Fruit fly (Drosophila melanogaster) whole organism, embryonic: ENCODE data around the gene CG42494.

Source experiments
- Bteb2 ChIP-seq: fragments of 200-800 bp; sonication (Bioruptor generic); optimal IDR thresholded peaks from 2 replicates; lab custom pipeline; 2016; ENCODE audit warnings: missing biosample characterization, missing genetic modification characterization
- CG10462 ChIP-seq: fragments of 200-800 bp; sonication (Bioruptor generic); optimal IDR thresholded peaks from 2 replicates; lab custom pipeline; 2016; ENCODE audit warnings: missing biosample characterization, missing genetic modification characterization
- CG11398 ChIP-seq: fragments of 200-800 bp; sonication (Bioruptor generic); optimal IDR thresholded peaks from 2 replicates; lab custom pipeline; 2016; ENCODE audit warnings: missing biosample characterization, missing genetic modification characterization
- CG12104 ChIP-seq: fragments of 200-800 bp; sonication (Bioruptor generic); optimal IDR thresholded peaks from 3 replicates; lab custom pipeline; 2016; ENCODE audit warnings: missing biosample characterization, missing genetic modification characterization
- CG12744 ChIP-seq: fragments of 200-800 bp; sonication (Bioruptor generic); optimal IDR thresholded peaks from 2 replicates; lab custom pipeline; 2016; ENCODE audit warnings: missing biosample characterization, missing genetic modification characterization
- CG13424 ChIP-seq: fragments of 200-800 bp; sonication (Bioruptor generic); optimal IDR thresholded peaks from 2 replicates; lab custom pipeline; 2019; ENCODE audit warnings: missing biosample characterization, mild to moderate bottlenecking, missing genetic modification characterization, moderate library complexity
- CG13775 ChIP-seq: fragments of 200-800 bp; sonication (Bioruptor generic); optimal IDR thresholded peaks from 3 replicates; lab custom pipeline; 2017; ENCODE audit warnings: missing biosample characterization, mild to moderate bottlenecking, missing genetic modification characterization
- CG13894 ChIP-seq: fragments of 200-800 bp; sonication (Bioruptor generic); optimal IDR thresholded peaks from 3 replicates; lab custom pipeline; 2018; ENCODE audit warnings: missing biosample characterization, mild to moderate bottlenecking, missing genetic modification characterization, moderate library complexity
- CG15479 ChIP-seq: fragments of 200-800 bp; sonication (Bioruptor generic); optimal IDR thresholded peaks from 3 replicates; lab custom pipeline; 2019; ENCODE audit warnings: missing biosample characterization, mild to moderate bottlenecking, missing genetic modification characterization, moderate library complexity
- CG17802 ChIP-seq: fragments of 200-800 bp; sonication (Bioruptor generic); optimal IDR thresholded peaks from 2 replicates; lab custom pipeline; 2018; ENCODE audit warnings: missing biosample characterization, mild to moderate bottlenecking, missing genetic modification characterization, moderate library complexity
- CG18262 ChIP-seq: fragments of 200-800 bp; optimal IDR thresholded peaks from 3 replicates; lab custom pipeline; 2019; ENCODE audit warnings: missing biosample characterization, mild to moderate bottlenecking, missing genetic modification characterization, moderate library complexity
- CG2678 ChIP-seq: fragments of 200-800 bp; sonication (Bioruptor generic); optimal IDR thresholded peaks from 3 replicates; lab custom pipeline; 2019; ENCODE audit warnings: missing biosample characterization, mild to moderate bottlenecking, missing genetic modification characterization, moderate library complexity
- CG31224 ChIP-seq: fragments of 200-800 bp; sonication (Bioruptor generic); IDR thresholded peaks from 2 replicates; pipeline ENCODE4 v1.3.6; 2022; ENCODE audit warnings: missing biosample characterization, missing genetic modification characterization
- CG32772 ChIP-seq: fragments of 200-800 bp; sonication (Bioruptor generic); IDR thresholded peaks from 2 replicates; pipeline ENCODE4 v1.3.6; 2022; ENCODE audit warnings: missing biosample characterization, missing genetic modification characterization
- CG4404 ChIP-seq: fragments of 200-800 bp; sonication (Bioruptor generic); IDR thresholded peaks from 2 replicates; pipeline ENCODE4 v1.3.6; 2022; ENCODE audit warnings: missing biosample characterization, missing genetic modification characterization
- CG6654 ChIP-seq: fragments of 200-800 bp; sonication (Bioruptor generic); optimal IDR thresholded peaks from 2 replicates; lab custom pipeline; 2017; ENCODE audit warnings: missing biosample characterization, mild to moderate bottlenecking, missing genetic modification characterization
- CG6854 ChIP-seq: fragments of 200-800 bp; sonication (Bioruptor generic); optimal IDR thresholded peaks from 3 replicates; lab custom pipeline; 2017; ENCODE audit warnings: missing biosample characterization, mild to moderate bottlenecking, missing genetic modification characterization
- CG7556 ChIP-seq: fragments of 200-800 bp; sonication (Bioruptor generic); optimal IDR thresholded peaks from 2 replicates; lab custom pipeline; 2017; ENCODE audit warnings: missing biosample characterization, mild to moderate bottlenecking, missing genetic modification characterization
- CG7745 ChIP-seq: fragments of 200-800 bp; sonication (Bioruptor generic); optimal IDR thresholded peaks from 2 replicates; lab custom pipeline; 2018; ENCODE audit warnings: missing biosample characterization, mild to moderate bottlenecking, missing genetic modification characterization, moderate library complexity
- CG7928 ChIP-seq: fragments of 200-800 bp; sonication (Bioruptor generic); optimal IDR thresholded peaks from 2 replicates; lab custom pipeline; 2017; ENCODE audit warnings: missing biosample characterization, mild to moderate bottlenecking, missing genetic modification characterization
- Dref ChIP-seq: fragments of 200-800 bp; sonication (Bioruptor generic); IDR thresholded peaks from 2 replicates; pipeline ENCODE4 v1.3.6; 2022; ENCODE audit warnings: missing biosample characterization, missing genetic modification characterization
- H2.0 ChIP-seq: fragments of 200-800 bp; sonication (Bioruptor generic); IDR thresholded peaks from 2 replicates; pipeline ENCODE4 v1.3.6; 2022; ENCODE audit warnings: missing biosample characterization, missing genetic modification characterization
- Jarid2 ChIP-seq: fragments of 200-800 bp; sonication (Bioruptor generic); optimal IDR thresholded peaks from 3 replicates; lab custom pipeline; 2017; ENCODE audit warnings: mild to moderate bottlenecking, missing biosample characterization, missing genetic modification reagents, missing genetic modification characterization
- Lpt ChIP-seq: fragments of >200 bp; optimal IDR thresholded peaks from 2 replicates; lab custom pipeline; 2018; ENCODE audit warnings: missing biosample characterization, missing genetic modification characterization
- Mes4 ChIP-seq: fragments of 200-800 bp; sonication (Bioruptor generic); optimal IDR thresholded peaks from 2 replicates; lab custom pipeline; 2016; ENCODE audit warnings: missing biosample characterization, missing genetic modification characterization
- NC2β ChIP-seq: fragments of 200-800 bp; sonication (Bioruptor generic); optimal IDR thresholded peaks from 2 replicates; lab custom pipeline; 2016; ENCODE audit warnings: missing biosample characterization, missing genetic modification characterization
- Nf-YA ChIP-seq: fragments of 200-800 bp; sonication (Bioruptor generic); IDR thresholded peaks from 2 replicates; pipeline ENCODE4 v1.3.6; 2022; ENCODE audit warnings: missing biosample characterization, missing genetic modification characterization
- Ravus ChIP-seq: fragments of 200-800 bp; sonication (Bioruptor generic); IDR thresholded peaks from 2 replicates; pipeline ENCODE4 v1.3.6; 2022; ENCODE audit warnings: missing biosample characterization, missing genetic modification characterization
- Sry-δ ChIP-seq: fragments of 200-800 bp; sonication (Bioruptor generic); optimal IDR thresholded peaks from 2 replicates; lab custom pipeline; 2016; ENCODE audit warnings: missing biosample characterization, missing genetic modification characterization
- Trl ChIP-seq, 3 experiments: fragments of >200 bp in 2 of 3; fragments of 200-800 bp in 1 of 3; sonication (Bioruptor generic) in 1 of 3; optimal IDR thresholded peaks; 2 replicates in 1 of 3; 3 replicates in 2 of 3; lab custom pipeline; 2016 to 2017; ENCODE audit warnings: missing biosample characterization in 1 of 3, missing genetic modification characterization in 1 of 3
- al ChIP-seq: fragments of 200-800 bp; sonication (Bioruptor generic); IDR thresholded peaks from 2 replicates; pipeline ENCODE4 v1.3.6; 2022; ENCODE audit warnings: missing biosample characterization, missing genetic modification characterization
- ash1 ChIP-seq: fragments of 200-800 bp; sonication (Bioruptor generic); optimal IDR thresholded peaks from 2 replicates; lab custom pipeline; 2018; ENCODE audit warnings: missing biosample characterization, mild to moderate bottlenecking, missing genetic modification characterization
- bcd ChIP-seq: fragments of 200-800 bp; sonication (Bioruptor generic); optimal IDR thresholded peaks from 2 replicates; lab custom pipeline; 2017; ENCODE audit warnings: missing biosample characterization, mild to moderate bottlenecking, missing genetic modification characterization
- chinmo ChIP-seq: fragments of 200-800 bp; sonication (Bioruptor generic); IDR thresholded peaks from 4 replicates; pipeline ENCODE4 v1.3.6; 2022; ENCODE audit warnings: missing biosample characterization, missing genetic modification characterization; ENCODE audit not compliant: partially characterized antibody
- dati ChIP-seq: fragments of 200-800 bp; sonication (Bioruptor generic); IDR thresholded peaks from 2 replicates; pipeline ENCODE4 v1.3.6; 2022; ENCODE audit warnings: missing biosample characterization, missing genetic modification characterization
- exex ChIP-seq: fragments of 200-800 bp; sonication (Bioruptor generic); optimal IDR thresholded peaks from 4 replicates; lab custom pipeline; 2018; ENCODE audit warnings: missing biosample characterization, mild to moderate bottlenecking, missing genetic modification characterization, moderate library complexity
- ftz-f1 ChIP-seq: fragments of 200-800 bp; sonication (Bioruptor generic); optimal IDR thresholded peaks from 2 replicates; lab custom pipeline; 2016; ENCODE audit warnings: missing biosample characterization, missing genetic modification characterization
- gcm ChIP-seq: fragments of 200-800 bp; sonication (Bioruptor generic); optimal IDR thresholded peaks from 2 replicates; lab custom pipeline; 2019; ENCODE audit warnings: missing biosample characterization, mild to moderate bottlenecking, missing genetic modification characterization, moderate library complexity
- gcm2 ChIP-seq: fragments of 200-800 bp; sonication (Bioruptor generic); optimal IDR thresholded peaks from 2 replicates; lab custom pipeline; 2016; ENCODE audit warnings: missing biosample characterization, missing genetic modification characterization
- jumu ChIP-seq: fragments of 200-800 bp; sonication (Bioruptor generic); optimal IDR thresholded peaks from 3 replicates; lab custom pipeline; 2016; ENCODE audit warnings: missing biosample characterization, missing genetic modification characterization
- kni ChIP-seq: fragments of 200-800 bp; sonication (Bioruptor generic); optimal IDR thresholded peaks from 3 replicates; lab custom pipeline; 2017; ENCODE audit warnings: mild to moderate bottlenecking, missing biosample characterization, missing genetic modification reagents, missing genetic modification characterization
- lilli ChIP-seq: fragments of 200-800 bp; sonication (Bioruptor generic); optimal IDR thresholded peaks from 3 replicates; lab custom pipeline; 2016; ENCODE audit warnings: missing biosample characterization, missing genetic modification characterization
- lov ChIP-seq, 2 experiments: fragments of 200-800 bp in 1 of 2; fragments of >200 bp in 1 of 2; sonication (Bioruptor generic) in 1 of 2; IDR thresholded peaks in 1 of 2; optimal IDR thresholded peaks in 1 of 2; 2 replicates in 1 of 2; 3 replicates in 1 of 2; pipeline versions ENCODE4 v1.3.6 to Lab custom; 2017 to 2022; ENCODE audit warnings: missing biosample characterization in 1 of 2, missing genetic modification characterization in 1 of 2
- nmo ChIP-seq: fragments of 200-800 bp; sonication (Bioruptor generic); optimal IDR thresholded peaks from 2 replicates; lab custom pipeline; 2018; ENCODE audit warnings: missing biosample characterization, mild to moderate bottlenecking, missing genetic modification characterization, moderate library complexity
- schlank ChIP-seq: fragments of 200-800 bp; sonication (Bioruptor generic); optimal IDR thresholded peaks from 2 replicates; lab custom pipeline; 2018; ENCODE audit warnings: missing biosample characterization, mild to moderate bottlenecking, missing genetic modification characterization
- so ChIP-seq: fragments of 200-800 bp; sonication (Bioruptor generic); IDR thresholded peaks from 3 replicates; pipeline ENCODE4 v1.3.6; 2022; ENCODE audit warnings: missing biosample characterization, missing genetic modification characterization
- sob ChIP-seq: fragments of 200-800 bp; sonication (Bioruptor generic); IDR thresholded peaks from 2 replicates; pipeline ENCODE4 v1.3.6; 2022; ENCODE audit warnings: missing biosample characterization, missing genetic modification characterization

The CG42494 gene

DNA sequence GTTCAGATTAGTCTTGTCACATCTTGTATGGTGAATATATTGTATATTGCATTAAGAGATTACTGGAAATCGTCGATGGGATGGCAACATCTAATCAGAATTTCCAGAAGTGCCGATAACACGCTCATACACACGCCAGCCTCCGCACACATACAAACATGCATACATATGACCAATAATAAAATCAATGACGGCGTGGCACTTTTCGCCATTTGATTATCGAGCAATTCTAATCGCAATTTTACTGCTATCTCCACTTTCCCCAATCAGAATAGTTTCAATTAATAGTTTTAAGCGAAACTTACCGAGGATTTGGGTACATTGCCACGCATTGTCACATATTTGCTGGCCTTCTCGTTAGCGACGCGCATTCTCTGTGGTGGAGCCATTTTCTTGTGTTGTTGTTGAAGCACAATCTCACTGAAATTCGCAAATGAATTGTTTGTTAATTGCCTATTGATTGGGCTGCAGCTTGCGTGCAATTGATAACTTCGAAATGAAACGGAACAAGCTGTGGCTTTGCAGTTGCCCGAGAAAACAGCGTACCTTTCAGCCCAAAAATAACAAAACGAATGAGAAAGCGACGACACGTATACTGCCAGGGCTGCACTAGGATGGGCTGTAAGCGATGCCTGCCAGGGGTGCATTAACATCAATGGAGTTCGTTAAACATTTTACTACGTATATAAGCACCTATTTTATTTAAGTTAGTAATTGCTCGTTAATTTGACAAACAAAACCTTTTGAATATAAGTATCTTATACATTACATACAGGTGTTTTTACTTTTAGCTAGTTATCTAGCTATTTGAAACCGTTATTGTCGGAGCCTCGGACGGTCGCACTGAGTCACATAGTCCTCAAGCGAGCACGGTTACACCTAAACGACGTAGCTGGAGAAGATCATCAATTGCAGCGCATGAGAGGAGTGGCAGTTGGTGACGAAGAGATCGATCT lies 14.5 kb downstream of the CG42494 start, which contains the start of the genes CG32276 and gry (continued):
- TF ChIP-seq CG7928 (GFP tag; lab: Kevin White, UChicago) = peak; percentile 99
- no peak for TF ChIP-seq ash1 (GFP tag; lab: Kevin White, UChicago)
- TF ChIP-seq lilli (GFP tag; lab: Kevin White, UChicago) = peak; percentile 88
- no peak for TF ChIP-seq CG12744 (GFP tag; lab: Kevin White, UChicago)
- TF ChIP-seq CG32772 (GFP tag; lab: Robert Waterston, UW) = peak; percentile 73
- peak; percentile 84 for TF ChIP-seq CG13424 (tag; lab: Kevin White, UChicago)
- peak; percentile 84 for TF ChIP-seq NC2β (GFP tag; lab: Kevin White, UChicago)
- TF ChIP-seq bcd (GFP tag; lab: Kevin White, UChicago) = peak; percentile 73
- no peak for TF ChIP-seq CG2678 (tag; lab: Kevin White, UChicago)
- no peak for TF ChIP-seq CG13894
- TF ChIP-seq CG17802 = no peak
- no peak for TF ChIP-seq CG7745 (tag; lab: Kevin White, UChicago)
- peak; percentile 80 for TF ChIP-seq Mes4 (GFP tag; lab: Kevin White, UChicago)
- TF ChIP-seq chinmo (GFP tag; lab: Robert Waterston, UW) = 0 out of 4 replicates have a peak, but pooled peaks have one; percentile 54
- no peak for TF ChIP-seq CG15479 (GFP tag; lab: Kevin White, UChicago)
- TF ChIP-seq CG7556 (GFP tag; lab: Kevin White, UChicago) = peak; percentile 60
- peak; percentile 75 for TF ChIP-seq CG18262 (tag; lab: Kevin White, UChicago)
- TF ChIP-seq ftz-f1 (GFP tag; lab: Kevin White, UChicago) = peak; percentile 83
- TF ChIP-seq CG6854 = peak; percentile 29
- peak; percentile 66 for TF ChIP-seq CG10462 (GFP tag; lab: Kevin White, UChicago)
- no peak for TF ChIP-seq so (GFP tag; lab: Robert Waterston, UW)
- TF ChIP-seq Ravus (GFP tag; lab: Robert Waterston, UW) = no peak
- TF ChIP-seq CG4404 (GFP tag; lab: Robert Waterston, UW) = peak; percentile 33; the same call in 1 of the 2 replicates
- TF ChIP-seq CG12104 (GFP tag; lab: Kevin White, UChicago) = peak; percentile 53
- TF ChIP-seq CG11398 (GFP tag; lab: Kevin White, UChicago) = no peak
- no peak; the same call in 1 of the 2 replicates for TF ChIP-seq H2.0 (GFP tag; lab: Robert Waterston, UW)
- peak; percentile 84 for TF ChIP-seq nmo
- peak; percentile 80 for TF ChIP-seq CG13775 (GFP tag; lab: Kevin White, UChicago)
- TF ChIP-seq dati = peak; percentile 48; the same call in 1 of the 2 replicates
- peak; percentile 50 for TF ChIP-seq Jarid2 (GFP tag; lab: Kevin White, UChicago)
- no peak for TF ChIP-seq Nf-YA
- TF ChIP-seq sob (GFP tag; lab: Robert Waterston, UW) = peak; percentile 82
- TF ChIP-seq al (GFP tag; lab: Robert Waterston, UW) = peak; percentile 73
- TF ChIP-seq CG6654 = no peak
- TF ChIP-seq Trl (optimal IDR thresholded peaks at IDR 0.05; lab: Kevin White, UChicago) = peak in 1 of 2 experiments; percentile 14
- TF ChIP-seq Trl (GFP tag; optimal IDR thresholded peaks at IDR 0.05; lab: Kevin White, UChicago) = peak; percentile 85
- TF ChIP-seq kni = no peak
- TF ChIP-seq gcm2 (GFP tag; lab: Kevin White, UChicago) = peak; percentile 39
- no peak for TF ChIP-seq schlank (tag; lab: Kevin White, UChicago)
- TF ChIP-seq lov (optimal IDR thresholded peaks at IDR 0.05; lab: Kevin White, UChicago) = no peak
- TF ChIP-seq lov (GFP tag; IDR thresholded peaks at IDR 0.05; lab: Robert Waterston, UW) = peak; percentile 61; the same call in 1 of the 3 replicates
- no peak for TF ChIP-seq Lpt (GFP tag; lab: Kevin White, UChicago)
- TF ChIP-seq gcm (GFP tag; lab: Kevin White, UChicago) = no peak
- TF ChIP-seq exex (tag; lab: Kevin White, UChicago) = peak; percentile 42
- peak; percentile 77 for TF ChIP-seq Sry-δ
- peak; percentile 66 for TF ChIP-seq CG31224 (GFP tag; lab: Robert Waterston, UW)
- 0 out of 2 replicates have a peak, but pooled peaks have one; percentile 39 for TF ChIP-seq Dref (GFP tag; lab: Robert Waterston, UW)
- TF ChIP-seq jumu (GFP tag; lab: Kevin White, UChicago) = peak; percentile 88
- TF ChIP-seq Bteb2 (GFP tag; lab: Kevin White, UChicago) = peak; percentile 79
